Worm (Caenorhabditis elegans) whole organism, L1 larva: ENCODE measurements around the gene srh-201.

Experiments used
- alr-1 ChIP-seq: fragments of 200-800 bp; sonication (Bioruptor generic); optimal IDR thresholded peaks from 2 replicates; lab custom pipeline; 2018; ENCODE audit warnings: borderline replicate concordance, mild to moderate bottlenecking, missing genetic modification characterization, missing compliant biosample characterization
- ama-1 ChIP-seq: fragments of 150-350 bp; optimal IDR thresholded peaks from 2 replicates; lab custom pipeline; 2014
- blmp-1 ChIP-seq: fragments of 150-350 bp; optimal IDR thresholded peaks from 2 replicates; lab custom pipeline; 2014; ENCODE audit warnings: missing biosample characterization, missing genetic modification characterization
- ceh-82 ChIP-seq, 3 experiments: fragments of 150-350 bp in 1 of 3; sonication (generic microtip) in 2 of 3; optimal IDR thresholded peaks; 2 replicates each; lab custom pipeline; 2014 to 2017; ENCODE audit warnings: missing biosample characterization in 3 of 3, missing genetic modification characterization in 3 of 3
- fos-1 ChIP-seq: fragments of 150-350 bp; optimal IDR thresholded peaks from 2 replicates; lab custom pipeline; 2014; ENCODE audit warnings: missing biosample characterization, missing genetic modification characterization
- grh-1 ChIP-seq: fragments of 200-800 bp; sonication (Bioruptor generic); IDR thresholded peaks from 2 replicates; pipeline ENCODE4 v1.3.6; 2022; ENCODE audit warnings: missing genetic modification reagents, missing genetic modification characterization, missing compliant biosample characterization
- nhr-11 ChIP-seq: fragments of 150-350 bp; optimal IDR thresholded peaks from 2 replicates; lab custom pipeline; 2014; ENCODE audit warnings: missing biosample characterization, missing genetic modification characterization
- nhr-28 ChIP-seq: fragments of 150-350 bp; optimal IDR thresholded peaks from 2 replicates; lab custom pipeline; 2014; ENCODE audit warnings: missing biosample characterization, missing genetic modification characterization
- skn-1 ChIP-seq: fragments of 150-350 bp; optimal IDR thresholded peaks from 2 replicates; lab custom pipeline; 2014; ENCODE audit warnings: missing biosample characterization, missing genetic modification characterization

- TF ChIP-seq ama-1 (no peak), skn-1 (tag; lab: Kevin White, UChicago) (no peak), ceh-82 (tag; optimal IDR thresholded peaks at IDR 0.05; lab: Kevin White, UChicago) (no peak), alr-1 (tag; lab: Kevin White, UChicago) (no peak), fos-1 (tag; lab: Kevin White, UChicago) (no peak), grh-1 (GFP tag; lab: Robert Waterston, UW) (no peak), blmp-1 (tag; lab: Kevin White, UChicago) (no peak), nhr-11 (tag; lab: Kevin White, UChicago) (no peak), nhr-28 (tag; lab: Kevin White, UChicago) (no peak)
These were observed 48.7 kb upstream of the srh-201 start, which contains the start of gene C25E10.12 for ce11 chrV:9062341-9062740.
